Fruit fly (Drosophila melanogaster): ENCODE results near the gene X11L.
A peak's percentile ranks its signal among the peaks of the same experiment; 100 is the strongest.

X11L gene

DNA sequence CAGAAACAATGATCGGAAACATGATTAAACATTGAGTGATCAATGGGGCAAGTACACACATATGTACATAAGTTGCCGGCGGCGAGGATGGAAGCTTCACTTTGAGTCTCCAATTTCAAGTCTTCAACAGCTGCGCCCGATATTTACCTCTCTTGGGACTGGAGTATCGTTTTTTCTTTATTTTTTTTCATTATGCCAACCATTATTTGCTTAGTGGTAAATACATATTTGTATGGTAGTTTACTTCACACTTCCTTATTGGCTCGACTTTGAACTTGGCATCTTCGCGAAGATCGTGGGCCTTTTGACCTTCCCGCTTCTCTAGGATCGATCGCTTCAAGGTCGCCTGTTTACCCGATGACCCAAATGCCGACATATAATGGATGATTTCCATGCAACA lies 16.8 kb upstream of the X11L start (continued):
- TF ChIP-seq CG17912 (GFP tag; optimal IDR thresholded peaks at IDR 0.05) = no peak
- no peak for TF ChIP-seq cato (GFP tag; optimal IDR thresholded peaks at IDR 0.05; ENCODE audit: borderline replicate concordance)
- no peak for TF ChIP-seq inv (GFP tag; IDR thresholded peaks at IDR 0.05; ENCODE audit: partially characterized antibody)
- TF ChIP-seq pum (GFP tag; optimal IDR thresholded peaks at IDR 0.05) = no peak
- no peak for TF ChIP-seq lmd (GFP tag; IDR thresholded peaks at IDR 0.05)
- no peak for TF ChIP-seq ab (GFP tag; optimal IDR thresholded peaks at IDR 0.05)
- TF ChIP-seq CG15479 (GFP tag; optimal IDR thresholded peaks at IDR 0.05) = no peak
- TF ChIP-seq sd (tag; optimal IDR thresholded peaks at IDR 0.05) = no peak
- TF ChIP-seq trh (GFP tag; optimal IDR thresholded peaks at IDR 0.05) = no peak
- TF ChIP-seq Abd-B (GFP tag; optimal IDR thresholded peaks at IDR 0.05) = no peak
- TF ChIP-seq Trl (optimal IDR thresholded peaks at IDR 0.05) = no peak
- TF ChIP-seq Trl (GFP tag; optimal IDR thresholded peaks at IDR 0.05) = peak; percentile 56
- TF ChIP-seq CG12391 (tag; optimal IDR thresholded peaks at IDR 0.05) = no peak
- peak; percentile 5 for TF ChIP-seq Sry-δ (GFP tag; optimal IDR thresholded peaks at IDR 0.05)
- no peak for TF ChIP-seq CG8765 (GFP tag; IDR thresholded peaks at IDR 0.05)
- no peak for TF ChIP-seq chn (GFP tag; optimal IDR thresholded peaks at IDR 0.05)
- TF ChIP-seq CG12155 (GFP tag; optimal IDR thresholded peaks at IDR 0.05) = no peak
- peak; percentile 0 to 26 for TF ChIP-seq dpn (GFP tag; optimal IDR thresholded peaks at IDR 0.05)
- TF ChIP-seq vfl (GFP tag; optimal IDR thresholded peaks at IDR 0.05) = no peak
- no peak for TF ChIP-seq CG14667 (GFP tag; IDR thresholded peaks at IDR 0.05)
- no peak for TF ChIP-seq CG10321 (GFP tag; IDR thresholded peaks at IDR 0.05)
- TF ChIP-seq CG13775 (GFP tag; optimal IDR thresholded peaks at IDR 0.05) = no peak
- TF ChIP-seq ewg (GFP tag; optimal IDR thresholded peaks at IDR 0.05) = peak; percentile 7
- TF ChIP-seq Hmx (GFP tag; optimal IDR thresholded peaks at IDR 0.05) = no peak
- TF ChIP-seq Fer2 (tag; optimal IDR thresholded peaks at IDR 0.05) = peak; percentile 20
- TF ChIP-seq trem (tag; optimal IDR thresholded peaks at IDR 0.05) = no peak
- TF ChIP-seq CG14860 (GFP tag; IDR thresholded peaks at IDR 0.05; ENCODE audit: partially characterized antibody) = no peak
- TF ChIP-seq D19A (tag; optimal IDR thresholded peaks at IDR 0.05) = no peak
- TF ChIP-seq bcd (GFP tag; optimal IDR thresholded peaks at IDR 0.05) = peak; percentile 10
- peak in 1 of 2 experiments; percentile 48 for TF ChIP-seq Eip74EF (GFP tag; optimal IDR thresholded peaks at IDR 0.05)
- no peak for TF ChIP-seq tna (GFP tag; IDR thresholded peaks at IDR 0.05; ENCODE audit: partially characterized antibody)
- peak; percentile 40 for TF ChIP-seq Fer3 (tag; optimal IDR thresholded peaks at IDR 0.05)
- no peak for TF ChIP-seq Gsc (GFP tag; IDR thresholded peaks at IDR 0.05)
- TF ChIP-seq CTCF (GFP tag; optimal IDR thresholded peaks at IDR 0.05) = no peak
- TF ChIP-seq CG2129 (GFP tag; IDR thresholded peaks at IDR 0.05; ENCODE audit: partially characterized antibody) = no peak
- no peak for TF ChIP-seq Ssrp (tag; optimal IDR thresholded peaks at IDR 0.05)
- TF ChIP-seq CG12236 (GFP tag; optimal IDR thresholded peaks at IDR 0.05) = peak; percentile 39
- TF ChIP-seq CG10543 (GFP tag; optimal IDR thresholded peaks at IDR 0.05) = peak; percentile 57
- no peak for TF ChIP-seq dimm (GFP tag; IDR thresholded peaks at IDR 0.05)
- no peak for TF ChIP-seq sna (GFP tag; IDR thresholded peaks at IDR 0.05; ENCODE audit: partially characterized antibody)
- TF ChIP-seq CG14014 (GFP tag; IDR thresholded peaks at IDR 0.05) = peak; percentile 52; the same call in 1 of the 2 replicates
- TF ChIP-seq TFAM (GFP tag; optimal IDR thresholded peaks at IDR 0.05) = no peak
- no peak for TF ChIP-seq kah (GFP tag; optimal IDR thresholded peaks at IDR 0.05)
- peak in 1 of 2 experiments; percentile 1 for TF ChIP-seq Hr51 (GFP tag; optimal IDR thresholded peaks at IDR 0.05)
- no peak for TF ChIP-seq Oaz (GFP tag; IDR thresholded peaks at IDR 0.05)
- peak; percentile 61 for TF ChIP-seq CG2875 (GFP tag; optimal IDR thresholded peaks at IDR 0.05)
- TF ChIP-seq nerfin-1 (tag; optimal IDR thresholded peaks at IDR 0.05) = peak; percentile 16
- TF ChIP-seq ftz-f1 (GFP tag; optimal IDR thresholded peaks at IDR 0.05) = no peak
- TF ChIP-seq Gug (GFP tag; IDR thresholded peaks at IDR 0.05) = no peak
- TF ChIP-seq p53 (GFP tag; optimal IDR thresholded peaks at IDR 0.05) = no peak
- TF ChIP-seq Ravus (GFP tag; IDR thresholded peaks at IDR 0.05) = no peak
- peak; percentile 12 for TF ChIP-seq CG12071 (GFP tag; optimal IDR thresholded peaks at IDR 0.05)

Measured in whole organism, embryonic.